Fruit fly (Drosophila melanogaster): Measurements from ENCODE around the gene wake.

wake gene

dm6 chr3R:22667284-22667958 is 27.8 kb downstream of the wake start (continued):
- TF ChIP-seq CG14710 (tag; optimal IDR thresholded peaks at IDR 0.05) (peak; percentile 95), CG5245 (GFP tag; optimal IDR thresholded peaks at IDR 0.05) (peak; percentile 65), jing (GFP tag; optimal IDR thresholded peaks at IDR 0.05) (peak; percentile 75), GATAe (GFP tag; conservative IDR thresholded peaks at IDR 0.05) (no peak), CG3407 (GFP tag; optimal IDR thresholded peaks at IDR 0.05) (peak; percentile 66), CG2116 (GFP tag; optimal IDR thresholded peaks at IDR 0.05) (peak; percentile 45), CG9609 (GFP tag; optimal IDR thresholded peaks at IDR 0.05) (peak; percentile 66), CG10321 (GFP tag; IDR thresholded peaks at IDR 0.05) (peak; percentile 15; the same call in 1 of the 2 replicates), Max (GFP tag; optimal IDR thresholded peaks at IDR 0.05) (peak; percentile 39), ham (GFP tag; IDR thresholded peaks at IDR 0.05) (no peak), CG15011 (GFP tag; optimal IDR thresholded peaks at IDR 0.05) (peak; percentile 66), CG42726 (GFP tag; IDR thresholded peaks at IDR 0.05; ENCODE audit: partially characterized antibody) (no peak), CG4820 (GFP tag; optimal IDR thresholded peaks at IDR 0.05) (peak; percentile 87), Stat92E (GFP tag; optimal IDR thresholded peaks at IDR 0.05) (peak in 1 of 3 experiments; percentile 54), Med (GFP tag) (peak; percentile 80), Camta (GFP tag; optimal IDR thresholded peaks at IDR 0.05) (peak; percentile 54), CG6689 (GFP tag; IDR thresholded peaks at IDR 0.05) (peak; percentile 90), CG32772 (GFP tag; IDR thresholded peaks at IDR 0.05) (peak; percentile 82), vnd (GFP tag; IDR thresholded peaks at IDR 0.05; ENCODE audit: partially characterized antibody) (no peak), sisA (GFP tag; IDR thresholded peaks at IDR 0.05) (peak; percentile 86), CG4617 (GFP tag; optimal IDR thresholded peaks at IDR 0.05; ENCODE audit: borderline replicate concordance) (peak; percentile 12), CG4424 (GFP tag; optimal IDR thresholded peaks at IDR 0.05) (peak; percentile 92), D19B (GFP tag; optimal IDR thresholded peaks at IDR 0.05) (peak; percentile 33), fd102C (GFP tag; optimal IDR thresholded peaks at IDR 0.05) (no peak), cas (GFP tag; IDR thresholded peaks at IDR 0.05) (no peak), nom (GFP tag; optimal IDR thresholded peaks at IDR 0.05) (peak; percentile 84), CG10209 (GFP tag; optimal IDR thresholded peaks at IDR 0.05) (peak; percentile 77), MTF-1 (GFP tag; optimal IDR thresholded peaks at IDR 0.05; ENCODE audit: borderline replicate concordance) (peak; percentile 34), lab (GFP tag; optimal IDR thresholded peaks at IDR 0.05) (peak; percentile 79), pum (GFP tag; optimal IDR thresholded peaks at IDR 0.05) (peak; percentile 39), CG14667 (GFP tag; IDR thresholded peaks at IDR 0.05) (peak; percentile 42; the same call in 1 of the 2 replicates), Abd-B (GFP tag; optimal IDR thresholded peaks at IDR 0.05) (peak; percentile 93), toy (GFP tag; IDR thresholded peaks at IDR 0.05) (no peak), Tbp (GFP tag; optimal IDR thresholded peaks at IDR 0.05) (no peak), Dip2 (GFP tag; IDR thresholded peaks at IDR 0.05) (0 out of 2 replicates have a peak, but pooled peaks have one; percentile 20), Mrtf (GFP tag; IDR thresholded peaks at IDR 0.05) (peak; percentile 36; the same call in 1 of the 3 replicates), CG1529 (GFP tag; optimal IDR thresholded peaks at IDR 0.05) (peak; percentile 79), Lhr (GFP tag; optimal IDR thresholded peaks at IDR 0.05) (peak; percentile 52), Mad (GFP tag; optimal IDR thresholded peaks at IDR 0.05) (peak; percentile 59), ssp (GFP tag; IDR thresholded peaks at IDR 0.05) (peak; percentile 44; the same call in 1 of the 2 replicates), Fer3 (tag; optimal IDR thresholded peaks at IDR 0.05) (peak; percentile 81), CG7839 (tag; optimal IDR thresholded peaks at IDR 0.05) (peak; percentile 94), CG7745 (tag; optimal IDR thresholded peaks at IDR 0.05) (no peak), CG5180 (GFP tag; optimal IDR thresholded peaks at IDR 0.05) (peak; percentile 74), Eip74EF (GFP tag; optimal IDR thresholded peaks at IDR 0.05) (peak in 1 of 2 experiments; percentile 76), CG12942 (GFP tag; optimal IDR thresholded peaks at IDR 0.05) (peak; percentile 68), bowl (GFP tag; IDR thresholded peaks at IDR 0.05) (0 out of 2 replicates have a peak, but pooled peaks have one; percentile 43), mam (GFP tag; optimal IDR thresholded peaks at IDR 0.05) (peak; percentile 51)
